Worm (Caenorhabditis elegans) whole organism, early embryonic: ENCODE results near the gene gpa-3.

Source experiments
- B0310.2 ChIP-seq: sonication (generic microtip); optimal IDR thresholded peaks from 2 replicates; lab custom pipeline; 2016; ENCODE audit warnings: mild to moderate bottlenecking, missing genetic modification characterization, missing compliant biosample characterization
- F13C5.2 ChIP-seq: sonication (generic microtip); optimal IDR thresholded peaks from 2 replicates; lab custom pipeline; 2017; ENCODE audit warnings: mild to moderate bottlenecking, missing genetic modification characterization, inconsistent platforms, missing compliant biosample characterization
- aly-1 ChIP-seq: sonication (generic microtip); optimal IDR thresholded peaks from 2 replicates; lab custom pipeline; 2016; ENCODE audit warnings: missing genetic modification characterization, missing compliant biosample characterization
- ama-1 ChIP-seq: fragments of 150-350 bp; optimal IDR thresholded peaks from 2 replicates; lab custom pipeline; 2014
- ceh-13 ChIP-seq: fragments of 200-800 bp; sonication (Bioruptor generic); optimal IDR thresholded peaks from 2 replicates; lab custom pipeline; 2018; ENCODE audit warnings: mild to moderate bottlenecking, missing genetic modification characterization, missing compliant biosample characterization
- ceh-36 ChIP-seq: sonication (generic microtip); optimal IDR thresholded peaks from 2 replicates; lab custom pipeline; 2016; ENCODE audit warnings: missing genetic modification characterization, inconsistent platforms, missing compliant biosample characterization
- ets-7 ChIP-seq: sonication (generic microtip); optimal IDR thresholded peaks from 2 replicates; lab custom pipeline; 2016; ENCODE audit warnings: missing genotype, missing genetic modification characterization, missing compliant biosample characterization
- flt-1 ChIP-seq: fragments of 200-800 bp; sonication (Bioruptor generic); IDR thresholded peaks from 2 replicates; pipeline ENCODE4 v1.3.6; 2022; ENCODE audit warnings: missing genetic modification characterization, missing compliant biosample characterization
- hmbx-1 ChIP-seq: sonication (generic microtip); optimal IDR thresholded peaks from 2 replicates; lab custom pipeline; 2016; ENCODE audit warnings: mild to moderate bottlenecking, missing genetic modification characterization, missing compliant biosample characterization
- hmg-4 ChIP-seq: fragments of 200-800 bp; sonication (Bioruptor generic); optimal IDR thresholded peaks from 2 replicates; lab custom pipeline; 2018; ENCODE audit warnings: mild to moderate bottlenecking, missing genetic modification characterization, missing compliant biosample characterization
- hnd-1 ChIP-seq: sonication (generic microtip); optimal IDR thresholded peaks from 2 replicates; lab custom pipeline; 2016; ENCODE audit warnings: missing genetic modification characterization, missing compliant biosample characterization
- pes-1 ChIP-seq: fragments of 200-800 bp; sonication (Bioruptor generic); IDR thresholded peaks from 2 replicates; pipeline ENCODE4 v1.3.6; 2022; ENCODE audit warnings: missing genetic modification reagents, missing genetic modification characterization, missing compliant biosample characterization
- scrt-1 ChIP-seq: fragments of 200-800 bp; sonication (Bioruptor generic); IDR thresholded peaks from 2 replicates; pipeline ENCODE4 v1.3.6; 2022; ENCODE audit warnings: missing genetic modification characterization, missing compliant biosample characterization
- sea-1 ChIP-seq: fragments of 200-800 bp; sonication (Bioruptor generic); conservative IDR thresholded peaks from 2 replicates; pipeline ENCODE4 v1.3.6; 2022; ENCODE audit warnings: missing genetic modification characterization, missing compliant biosample characterization
- tbx-11 ChIP-seq: fragments of 200-800 bp; sonication (Bioruptor generic); IDR thresholded peaks from 2 replicates; pipeline ENCODE4 v1.3.6; 2022; ENCODE audit warnings: missing genetic modification characterization, missing compliant biosample characterization
- tbx-37 ChIP-seq: fragments of 200-800 bp; sonication (Bioruptor generic); conservative IDR thresholded peaks from 2 replicates; pipeline ENCODE4 v1.3.6; 2022; ENCODE audit warnings: missing genetic modification reagents, missing genetic modification characterization, missing compliant biosample characterization
- tra-4 ChIP-seq: sonication (generic microtip); optimal IDR thresholded peaks from 2 replicates; lab custom pipeline; 2017; ENCODE audit warnings: missing genetic modification characterization, missing compliant biosample characterization

gpa-3 gene

ce11 chrV:9338452-9338851 lies 21.1 kb downstream of the gpa-3 start:
- no peak for TF ChIP-seq pes-1 (GFP tag; lab: Robert Waterston, UW)
- TF ChIP-seq sea-1 (GFP tag; lab: Robert Waterston, UW): 0 out of 2 replicates have a peak, but pooled peaks have one; percentile 12
- TF ChIP-seq ceh-13 (GFP tag; lab: Kevin White, UChicago): no peak

- no peak for TF ChIP-seq scrt-1 (GFP tag; lab: Robert Waterston, UW)
Observed at ce11 chrV:9336462-9336861, 23.1 kb downstream of the gpa-3 start, which contains the start of gene coq-6. Gene coq-6 (plus strand): TSS chrV:9336762.

ce11 chrV:9334216-9334615 lies 25.4 kb downstream of the gpa-3 start, which contains the start of gene ucp-4:
Gene ucp-4 (plus strand): TSS chrV:9334298.
- TF ChIP-seq flt-1 (no peak), ceh-13 (GFP tag; lab: Kevin White, UChicago) (no peak), ets-7 (no peak), sea-1 (GFP tag; lab: Robert Waterston, UW) (no peak)

- TF ChIP-seq tra-4 (tag; lab: Kevin White, UChicago): no peak
- no peak for TF ChIP-seq B0310.2 (tag; lab: Kevin White, UChicago)
- TF ChIP-seq flt-1: no peak
- no peak for TF ChIP-seq F13C5.2 (tag; lab: Kevin White, UChicago)
- no peak for TF ChIP-seq ama-1 (lab: Kevin White, UChicago)
Observed at ce11 chrV:9333316-9334048, 26.1 kb downstream of the gpa-3 start, which contains the start of gene acl-14. Gene acl-14 (minus strand): TSS chrV:9333631.

ce11 chrV:9332611-9333315 lies 26.8 kb downstream of the gpa-3 start:
- no peak for TF ChIP-seq hnd-1
- TF ChIP-seq aly-1: no peak
- TF ChIP-seq tra-4 (tag; lab: Kevin White, UChicago): no peak
- no peak for TF ChIP-seq ceh-36 (tag; lab: Kevin White, UChicago)
- no peak for TF ChIP-seq tbx-11 (GFP tag; lab: Robert Waterston, UW)
- no peak for TF ChIP-seq pes-1 (GFP tag; lab: Robert Waterston, UW)
- TF ChIP-seq tbx-37 (GFP tag; lab: Robert Waterston, UW): no peak
- no peak for TF ChIP-seq F13C5.2 (tag; lab: Kevin White, UChicago)
- no peak for TF ChIP-seq flt-1
- TF ChIP-seq scrt-1 (GFP tag; lab: Robert Waterston, UW): no peak
- TF ChIP-seq B0310.2 (tag; lab: Kevin White, UChicago): no peak
- TF ChIP-seq hmg-4: no peak
- no peak for TF ChIP-seq ets-7
- no peak for TF ChIP-seq sea-1 (GFP tag; lab: Robert Waterston, UW)
- no peak for TF ChIP-seq hmbx-1 (tag; lab: Kevin White, UChicago)
- no peak for TF ChIP-seq ama-1 (lab: Kevin White, UChicago)
- TF ChIP-seq ceh-13 (GFP tag; lab: Kevin White, UChicago): no peak

- TF ChIP-seq sea-1 (GFP tag; lab: Robert Waterston, UW) (no peak), ceh-36 (tag; lab: Kevin White, UChicago) (no peak), hmbx-1 (tag; lab: Kevin White, UChicago) (no peak), B0310.2 (tag; lab: Kevin White, UChicago) (no peak), ets-7 (no peak), aly-1 (no peak), ama-1 (lab: Kevin White, UChicago) (no peak), hnd-1 (no peak), ceh-13 (GFP tag; lab: Kevin White, UChicago) (no peak), tbx-11 (GFP tag; lab: Robert Waterston, UW) (no peak), scrt-1 (GFP tag; lab: Robert Waterston, UW) (no peak)
Observed at ce11 chrV:9329245-9329979, 30.2 kb downstream of the gpa-3 start.

- TF ChIP-seq flt-1: no peak
- no peak for TF ChIP-seq tbx-11 (GFP tag; lab: Robert Waterston, UW)
- TF ChIP-seq ama-1 (lab: Kevin White, UChicago): no peak
- no peak for TF ChIP-seq ets-7
- TF ChIP-seq tra-4 (tag; lab: Kevin White, UChicago): no peak
- TF ChIP-seq B0310.2 (tag; lab: Kevin White, UChicago): no peak
- no peak for TF ChIP-seq ceh-13 (GFP tag; lab: Kevin White, UChicago)
- TF ChIP-seq F13C5.2 (tag; lab: Kevin White, UChicago): no peak
Observed at ce11 chrV:9328670-9329069, 30.9 kb downstream of the gpa-3 start, which contains the start of gene K07B1.4. Gene K07B1.4 (plus strand): TSS chrV:9328970.

- no peak for TF ChIP-seq hnd-1
- no peak for TF ChIP-seq scrt-1 (GFP tag; lab: Robert Waterston, UW)
- no peak for TF ChIP-seq ama-1 (lab: Kevin White, UChicago)
- no peak for TF ChIP-seq tbx-37 (GFP tag; lab: Robert Waterston, UW)
- TF ChIP-seq tbx-11 (GFP tag; lab: Robert Waterston, UW): no peak
- no peak for TF ChIP-seq ets-7
- TF ChIP-seq pes-1 (GFP tag; lab: Robert Waterston, UW): no peak
Observed at ce11 chrV:9327691-9328090, 31.9 kb downstream of the gpa-3 start.
